Comparison of ENCODE assay signal across 5 worm cellular contexts in the genomic region with DNA sequence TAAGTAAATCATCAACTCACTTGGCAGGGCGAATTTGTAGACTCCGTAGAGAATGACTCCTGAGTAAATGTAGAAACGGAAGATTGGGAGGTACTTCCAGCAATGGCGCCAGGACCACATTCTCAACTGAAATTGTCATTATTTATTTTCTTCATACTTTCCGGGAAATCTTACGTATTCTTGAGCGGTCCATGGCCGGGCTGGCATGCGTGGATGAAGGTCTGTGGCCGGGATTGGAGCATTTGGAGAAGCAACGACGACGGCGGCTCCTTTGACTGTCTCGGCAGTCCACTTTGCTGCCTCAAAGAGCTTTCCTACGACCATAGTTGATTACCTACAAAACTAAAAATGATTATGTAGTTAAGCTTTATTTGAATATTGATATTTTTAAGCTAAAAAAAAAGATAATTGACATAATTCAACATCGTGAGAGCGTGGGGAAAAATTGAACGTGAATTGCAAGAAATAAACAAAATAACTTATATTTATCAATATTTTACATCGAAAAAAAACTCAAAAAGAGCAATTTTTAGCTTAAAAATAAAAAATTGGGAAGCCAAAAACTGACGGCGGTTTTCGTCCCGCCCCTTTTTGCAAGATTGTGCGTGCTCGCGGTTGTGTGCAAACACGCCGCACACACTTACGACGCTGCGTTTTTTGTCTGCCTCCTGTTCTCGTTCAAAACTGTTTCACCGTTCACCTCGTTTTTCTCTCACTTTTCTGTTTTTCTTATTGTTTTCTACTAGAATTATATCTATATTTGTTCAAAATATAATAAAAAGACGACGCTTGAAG.
TF ChIP-seq lines count a peak whose summit lies in the region.

Gene ril-1, minus strand, starts transcription at position 342 of the 795 bp plus-strand sequence.

TF ChIP-seq in whole organism, L1 larva, 84 proteins besides CTCF, POLR2A, EP300 and RAD21 (continues in another document):
- TF ChIP-seq ama-1 (optimal IDR thresholded peaks at IDR 0.05; lab: Kevin White, UChicago) (no peak), fkh-10 (GFP tag; optimal IDR thresholded peaks at IDR 0.05; lab: Kevin White, UChicago) (no peak), dpl-1 (GFP tag; optimal IDR thresholded peaks at IDR 0.05; lab: Kevin White, UChicago) (peak in 2 of 3 experiments; percentile 30 to 31), lir-3 (tag; optimal IDR thresholded peaks at IDR 0.05; lab: Kevin White, UChicago; ENCODE audit: poor library complexity) (no peak), jun-1 (tag; optimal IDR thresholded peaks at IDR 0.05; lab: Kevin White, UChicago) (no peak), unc-30 (tag; optimal IDR thresholded peaks at IDR 0.05; lab: Kevin White, UChicago) (no peak), mep-1 (tag; optimal IDR thresholded peaks at IDR 0.05; lab: Kevin White, UChicago) (no peak), unc-86 (tag; optimal IDR thresholded peaks at IDR 0.05; lab: Kevin White, UChicago) (no peak), pax-3 (tag; optimal IDR thresholded peaks at IDR 0.05; lab: Kevin White, UChicago) (no peak), hpl-2 (GFP tag; optimal IDR thresholded peaks at IDR 0.05; lab: Kevin White, UChicago) (no peak), egl-13 (tag; optimal IDR thresholded peaks at IDR 0.05; lab: Kevin White, UChicago) (no peak), nhr-19 (GFP tag; conservative IDR thresholded peaks at IDR 0.05; lab: Robert Waterston, UW) (no peak; the same call in 1 of the 2 replicates), hlh-17 (GFP tag; optimal IDR thresholded peaks at IDR 0.05; lab: Kevin White, UChicago; ENCODE audit: borderline replicate concordance) (no peak), nhr-90 (tag; optimal IDR thresholded peaks at IDR 0.05; lab: Kevin White, UChicago; ENCODE audit: poor library complexity) (peak; percentile 44), unc-98 (GFP tag; IDR thresholded peaks at IDR 0.05; lab: Robert Waterston, UW) (no peak), rnt-1 (tag; optimal IDR thresholded peaks at IDR 0.05; lab: Kevin White, UChicago) (peak; percentile 35)

TF ChIP-seq in whole organism, L3 larva, 47 proteins besides CTCF, POLR2A, EP300 and RAD21:
- TF ChIP-seq elt-1 (tag; optimal IDR thresholded peaks at IDR 0.05; lab: Kevin White, UChicago): no peak
- TF ChIP-seq R02D3.7 (tag; optimal IDR thresholded peaks at IDR 0.05; lab: Kevin White, UChicago): no peak
- no peak for TF ChIP-seq nhr-43 (tag; optimal IDR thresholded peaks at IDR 0.05; lab: Kevin White, UChicago; ENCODE audit: poor library complexity, severe bottlenecking)
- TF ChIP-seq elt-2 (tag; optimal IDR thresholded peaks at IDR 0.05; lab: Kevin White, UChicago): peak; percentile 48
- TF ChIP-seq nhr-25 (tag; optimal IDR thresholded peaks at IDR 0.05; lab: Kevin White, UChicago): peak; percentile 29
- peak; percentile 64 for TF ChIP-seq nfya-1 (tag; optimal IDR thresholded peaks at IDR 0.05; lab: Kevin White, UChicago; ENCODE audit: insufficient read depth)
- TF ChIP-seq hmg-11 (tag; optimal IDR thresholded peaks at IDR 0.05; lab: Kevin White, UChicago): peak; percentile 49
- peak; percentile 7 for TF ChIP-seq nhr-23 (tag; optimal IDR thresholded peaks at IDR 0.05; lab: Kevin White, UChicago)
- TF ChIP-seq lin-15B (tag; optimal IDR thresholded peaks at IDR 0.05; lab: Kevin White, UChicago): peak; percentile 54

TF ChIP-seq in whole organism, early embryonic, 17 proteins besides CTCF, POLR2A, EP300 and RAD21:
- no peak for TF ChIP-seq ceh-36 (tag; optimal IDR thresholded peaks at IDR 0.05; lab: Kevin White, UChicago)
- TF ChIP-seq ceh-13 (GFP tag; optimal IDR thresholded peaks at IDR 0.05; lab: Kevin White, UChicago): peak; percentile 32
- TF ChIP-seq tra-4 (tag; optimal IDR thresholded peaks at IDR 0.05; lab: Kevin White, UChicago): no peak
- TF ChIP-seq ets-7 (tag; optimal IDR thresholded peaks at IDR 0.05; lab: Kevin White, UChicago): no peak
- no peak; the same call in 1 of the 2 replicates for TF ChIP-seq tbx-37 (GFP tag; conservative IDR thresholded peaks at IDR 0.05; lab: Robert Waterston, UW)
- TF ChIP-seq hmbx-1 (tag; optimal IDR thresholded peaks at IDR 0.05; lab: Kevin White, UChicago): no peak
- no peak for TF ChIP-seq tbx-11 (GFP tag; IDR thresholded peaks at IDR 0.05; lab: Robert Waterston, UW)
- 0 out of 2 replicates have a peak, but pooled peaks have one; percentile 54 for TF ChIP-seq sea-1 (GFP tag; conservative IDR thresholded peaks at IDR 0.05; lab: Robert Waterston, UW)
- no peak for TF ChIP-seq B0310.2 (tag; optimal IDR thresholded peaks at IDR 0.05; lab: Kevin White, UChicago)
- no peak for TF ChIP-seq scrt-1 (GFP tag; IDR thresholded peaks at IDR 0.05; lab: Robert Waterston, UW)
- no peak for TF ChIP-seq hmg-4 (GFP tag; optimal IDR thresholded peaks at IDR 0.05; lab: Kevin White, UChicago)
- peak; percentile 51 for TF ChIP-seq F13C5.2 (tag; optimal IDR thresholded peaks at IDR 0.05; lab: Kevin White, UChicago)
- no peak for TF ChIP-seq aly-1 (tag; optimal IDR thresholded peaks at IDR 0.05; lab: Kevin White, UChicago)
- peak; percentile 8 for TF ChIP-seq hnd-1 (tag; optimal IDR thresholded peaks at IDR 0.05; lab: Kevin White, UChicago)
- TF ChIP-seq ama-1 (optimal IDR thresholded peaks at IDR 0.05; lab: Kevin White, UChicago): no peak
- no peak for TF ChIP-seq flt-1 (GFP tag; IDR thresholded peaks at IDR 0.05; lab: Robert Waterston, UW)
- TF ChIP-seq pes-1 (GFP tag; IDR thresholded peaks at IDR 0.05; lab: Robert Waterston, UW): no peak; the same call in 1 of the 2 replicates
TF ChIP-seq in whole organism, early embryonic: peak in this region for 4.

TF ChIP-seq in whole organism, midembryonic, 9 proteins besides CTCF, POLR2A, EP300 and RAD21:
- TF ChIP-seq med-1 (GFP tag; optimal IDR thresholded peaks at IDR 0.05; lab: Kevin White, UChicago; ENCODE audit: insufficient read depth): peak; percentile 63
- TF ChIP-seq cog-1 (tag; optimal IDR thresholded peaks at IDR 0.05; lab: Kevin White, UChicago): no peak
- peak; percentile 65 for TF ChIP-seq ztf-23 (GFP tag; IDR thresholded peaks at IDR 0.05; lab: Robert Waterston, UW)
- no peak for TF ChIP-seq klf-2 (GFP tag; conservative IDR thresholded peaks at IDR 0.05; lab: Robert Waterston, UW)
- TF ChIP-seq ref-1 (GFP tag; conservative IDR thresholded peaks at IDR 0.05; lab: Robert Waterston, UW): no peak
- no peak for TF ChIP-seq ztf-29 (GFP tag; IDR thresholded peaks at IDR 0.05; lab: Robert Waterston, UW)
- no peak for TF ChIP-seq T22C8.4 (GFP tag; IDR thresholded peaks at IDR 0.05; lab: Robert Waterston, UW)
- 0 out of 2 replicates have a peak, but pooled peaks have one; percentile 16 for TF ChIP-seq tab-1 (GFP tag; IDR thresholded peaks at IDR 0.05; lab: Robert Waterston, UW)
- TF ChIP-seq flt-1 (GFP tag; IDR thresholded peaks at IDR 0.05; lab: Robert Waterston, UW): no peak

TF ChIP-seq in whole organism, young adult, 124 proteins besides CTCF, POLR2A, EP300 and RAD21 (continues in another document):
- TF ChIP-seq ceh-58 (GFP tag; IDR thresholded peaks at IDR 0.05; lab: Robert Waterston, UW) (no peak), ceh-27 (GFP tag; optimal IDR thresholded peaks at IDR 0.05; lab: Kevin White, UChicago) (no peak), aptf-2 (GFP tag; conservative IDR thresholded peaks at IDR 0.05; lab: Robert Waterston, UW) (no peak), B0019.2 (GFP tag; conservative IDR thresholded peaks at IDR 0.05; lab: Robert Waterston, UW) (no peak), repo-1 (tag; optimal IDR thresholded peaks at IDR 0.05; lab: Kevin White, UChicago) (no peak), ztf-6 (GFP tag; IDR thresholded peaks at IDR 0.05; lab: Robert Waterston, UW) (no peak), F49E8.2 (tag; optimal IDR thresholded peaks at IDR 0.05; lab: Kevin White, UChicago; ENCODE audit: insufficient read depth) (no peak), F37B4.10 (GFP tag; IDR thresholded peaks at IDR 0.05; lab: Robert Waterston, UW) (no peak), F23B12.7 (tag; optimal IDR thresholded peaks at IDR 0.05; lab: Kevin White, UChicago; ENCODE audit: insufficient read depth) (peak; percentile 64), tbp1 (GFP tag; optimal IDR thresholded peaks at IDR 0.05; lab: Kevin White, UChicago) (peak; percentile 28), ceh-40 (GFP tag; IDR thresholded peaks at IDR 0.05; lab: Robert Waterston, UW) (no peak), snpc-1.1 (tag; optimal IDR thresholded peaks at IDR 0.05; lab: Kevin White, UChicago; ENCODE audit: insufficient read depth) (no peak), atf-7 (tag; optimal IDR thresholded peaks at IDR 0.05; lab: Kevin White, UChicago) (no peak), attf-3 (GFP tag; conservative IDR thresholded peaks at IDR 0.05; lab: Robert Waterston, UW) (no peak), akir-1 (GFP tag; optimal IDR thresholded peaks at IDR 0.05; lab: Kevin White, UChicago) (no peak), athp-1 (tag; optimal IDR thresholded peaks at IDR 0.05; lab: Kevin White, UChicago) (no peak), ztf-28 (GFP tag; IDR thresholded peaks at IDR 0.05; lab: Robert Waterston, UW) (no peak), cebp-2 (GFP tag; IDR thresholded peaks at IDR 0.05; lab: Robert Waterston, UW) (no peak), bed-2 (GFP tag; IDR thresholded peaks at IDR 0.05; lab: Robert Waterston, UW) (no peak), snpc-3.4 (tag; optimal IDR thresholded peaks at IDR 0.05; lab: Kevin White, UChicago) (no peak), Y53G8AR.9 (GFP tag; conservative IDR thresholded peaks at IDR 0.05; lab: Robert Waterston, UW) (no peak), madf-3 (GFP tag; IDR thresholded peaks at IDR 0.05; lab: Robert Waterston, UW) (no peak), B0261.1 (tag; optimal IDR thresholded peaks at IDR 0.05; lab: Kevin White, UChicago) (no peak), bed-1 (GFP tag; IDR thresholded peaks at IDR 0.05; lab: Robert Waterston, UW) (no peak), ceh-100 (GFP tag; IDR thresholded peaks at IDR 0.05; lab: Robert Waterston, UW) (peak; percentile 53; the same call in 1 of the 2 replicates), pbrm-1 (GFP tag; IDR thresholded peaks at IDR 0.05; lab: Robert Waterston, UW) (0 out of 2 replicates have a peak, but pooled peaks have one; percentile 12), sea-2 (GFP tag; IDR thresholded peaks at IDR 0.05; lab: Robert Waterston, UW) (no peak), ztf-25 (GFP tag; IDR thresholded peaks at IDR 0.05; lab: Robert Waterston, UW) (no peak), F57A8.1 (GFP tag; optimal IDR thresholded peaks at IDR 0.05; lab: Kevin White, UChicago) (no peak), attf-6 (GFP tag; IDR thresholded peaks at IDR 0.05; lab: Robert Waterston, UW) (no peak), pha-4 (tag; optimal IDR thresholded peaks at IDR 0.05; lab: Kevin White, UChicago) (no peak), mcd-1 (GFP tag; IDR thresholded peaks at IDR 0.05; lab: Robert Waterston, UW) (peak; percentile 50), lir-1 (GFP tag; conservative IDR thresholded peaks at IDR 0.05; lab: Robert Waterston, UW) (no peak), madf-6 (GFP tag; IDR thresholded peaks at IDR 0.05; lab: Robert Waterston, UW) (0 out of 2 replicates have a peak, but pooled peaks have one; percentile 7), dpff-1 (tag; optimal IDR thresholded peaks at IDR 0.05; lab: Kevin White, UChicago) (no peak), lag-1 (GFP tag; IDR thresholded peaks at IDR 0.05; lab: Robert Waterston, UW) (no peak)

Comparison
In these comparisons a context has a peak if more than half of its experiments do, and no peak if none do; other contexts are left out.
1. Of the 8 proteins assayed by ChIP-seq in both whole organism, young adult and whole organism, L1 larva: peak only in whole organism, young adult: snpc-4; only in whole organism, L1 larva: dpl-1, efl-1, nhr-90 and unc-130; in both: none; in neither: 2; mixed calls (peak in some experiments, not most) for 1.